Fruit fly (Drosophila melanogaster) whole organism, pupa: ENCODE measurements around the gene Zaf1.

Source experiments
- CG10348 ChIP-seq: fragments of 200-800 bp; sonication (Bioruptor generic); IDR thresholded peaks from 2 replicates; pipeline ENCODE4 v1.3.6; 2022; ENCODE audit warnings: missing biosample characterization, missing genetic modification characterization
- CG12605 ChIP-seq: fragments of 200-800 bp; sonication (Bioruptor generic); IDR thresholded peaks from 2 replicates; pipeline ENCODE4 v1.3.6; 2022; ENCODE audit warnings: missing biosample characterization, missing genetic modification characterization
- CG17806 ChIP-seq: fragments of 200-800 bp; sonication (Bioruptor generic); optimal IDR thresholded peaks from 2 replicates; lab custom pipeline; 2018; ENCODE audit warnings: missing biosample characterization, mild to moderate bottlenecking, missing genetic modification characterization, moderate library complexity
- CG34367 ChIP-seq: fragments of 200-800 bp; sonication (Bioruptor generic); optimal IDR thresholded peaks from 2 replicates; lab custom pipeline; 2018; ENCODE audit warnings: missing biosample characterization, mild to moderate bottlenecking, missing genetic modification characterization
- Pif1A ChIP-seq: fragments of 200-800 bp; sonication (Bioruptor generic); optimal IDR thresholded peaks from 3 replicates; lab custom pipeline; 2016; ENCODE audit warnings: missing biosample characterization, missing genetic modification characterization
- Pif1B ChIP-seq: fragments of 200-800 bp; sonication (Bioruptor generic); optimal IDR thresholded peaks from 3 replicates; lab custom pipeline; 2016; ENCODE audit warnings: missing biosample characterization, missing genetic modification characterization

- no peak for TF ChIP-seq Pif1A (GFP tag; lab: Kevin White, UChicago)
- no peak for TF ChIP-seq CG17806 (tag; lab: Kevin White, UChicago)
- no peak for TF ChIP-seq Pif1B
- TF ChIP-seq CG10348 (GFP tag; lab: Robert Waterston, UW), result no peak
- no peak for TF ChIP-seq CG12605 (GFP tag; lab: Robert Waterston, UW)
- TF ChIP-seq CG34367 (tag; lab: Kevin White, UChicago), result no peak
Measured at dm6 chr3R:11615415-11616104, 9.9 kb downstream of the Zaf1 start.
